Fruit fly (Drosophila melanogaster) S2 (cell line): Measurements from ENCODE around the gene Cpr76Bc.

Source experiments
- CG8478 ChIP-seq: fragments of >200 bp; optimal IDR thresholded peaks from 2 replicates; lab custom pipeline; 2018
- CTCF ChIP-seq, 2 experiments: fragments of >200 bp; optimal IDR thresholded peaks; 2 replicates each; lab custom pipeline; 2018

DNA sequence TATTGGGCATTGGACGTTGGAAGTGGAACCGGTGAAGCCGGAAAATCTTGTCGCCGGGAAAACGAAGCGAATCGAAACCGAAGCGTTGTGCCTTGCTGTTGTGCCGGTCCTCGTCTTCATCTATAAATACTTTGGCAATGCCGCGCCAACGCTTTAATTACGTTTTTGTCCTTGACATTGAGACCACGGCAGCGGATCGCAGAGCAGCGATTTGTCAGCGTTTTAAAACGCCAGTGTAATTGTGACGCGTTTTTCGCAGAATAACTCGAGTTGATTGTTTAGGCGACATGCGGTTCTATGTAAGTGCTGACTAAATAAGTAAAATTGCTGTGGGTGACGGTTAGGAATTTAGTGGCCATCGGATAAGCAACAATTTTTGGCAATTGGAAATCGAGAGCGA is 348 bp downstream of the Cpr76Bc start:
- TF ChIP-seq CG8478 (no peak), CTCF (optimal IDR thresholded peaks at IDR 0.05; lab: Kevin White, UChicago) (no peak)
